Worm (Caenorhabditis elegans) whole organism, L4 larva: ENCODE data around the gene T24F1.4.

ENCODE experiments used
- D1046.2 ChIP-seq: fragments of 200-800 bp; sonication (Bioruptor generic); IDR thresholded peaks from 2 replicates; pipeline ENCODE4 v1.3.6; 2022; ENCODE audit warnings: missing genetic modification characterization, missing compliant biosample characterization
- F10B5.3 ChIP-seq: sonication (generic microtip); optimal IDR thresholded peaks from 2 replicates; lab custom pipeline; 2016; ENCODE audit warnings: mild to moderate bottlenecking, missing genetic modification characterization, missing compliant biosample characterization
- F37D6.2 ChIP-seq: sonication (generic microtip); optimal IDR thresholded peaks from 2 replicates; lab custom pipeline; 2016; ENCODE audit warnings: mild to moderate bottlenecking, missing genetic modification characterization, missing compliant biosample characterization
- F44E2.7 ChIP-seq: fragments of 200-800 bp; sonication (Bioruptor generic); IDR thresholded peaks from 2 replicates; pipeline ENCODE4 v2.1.2; 2022; ENCODE audit warnings: missing genetic modification characterization, missing compliant biosample characterization
- R02D3.7 ChIP-seq: fragments of 150-350 bp; sonication (generic microtip); optimal IDR thresholded peaks from 3 replicates; lab custom pipeline; 2014; ENCODE audit warnings: missing biosample characterization, missing genetic modification characterization
- Y75B8A.6 ChIP-seq: fragments of 200-800 bp; sonication (Bioruptor generic); IDR thresholded peaks from 2 replicates; pipeline ENCODE4 v1.3.6; 2022; ENCODE audit warnings: missing genetic modification reagents, missing genetic modification characterization, missing compliant biosample characterization
- ZK337.2 ChIP-seq: fragments of 200-800 bp; sonication (Bioruptor generic); IDR thresholded peaks from 2 replicates; pipeline ENCODE4 v1.3.6; 2022; ENCODE audit warnings: missing genetic modification reagents, missing genetic modification characterization, missing compliant biosample characterization
- aha-1 ChIP-seq: fragments of 150-350 bp; peaks from one replicate; lab custom pipeline; 2014; ENCODE audit warnings: missing biosample characterization, missing genetic modification characterization
- ama-1 ChIP-seq: fragments of 150-350 bp; optimal IDR thresholded peaks from 2 replicates; lab custom pipeline; 2014; ENCODE audit warnings: inconsistent platforms, mixed read lengths
- arid-1 ChIP-seq: fragments of 200-800 bp; sonication (Bioruptor generic); conservative IDR thresholded peaks from 2 replicates; pipeline ENCODE4 v1.3.6; 2022; ENCODE audit warnings: missing genetic modification reagents, missing genetic modification characterization, missing compliant biosample characterization
- ceh-32 ChIP-seq: sonication (generic microtip); optimal IDR thresholded peaks from 2 replicates; lab custom pipeline; 2016; ENCODE audit warnings: mild to moderate bottlenecking, missing genetic modification characterization, missing compliant biosample characterization; ENCODE audit not compliant: poor library complexity
- ctbp-1 ChIP-seq: fragments of 200-800 bp; sonication (Bioruptor generic); IDR thresholded peaks from 2 replicates; pipeline ENCODE4 v1.3.6; 2022; ENCODE audit warnings: missing genetic modification reagents, missing genetic modification characterization, missing compliant biosample characterization
- daf-16 ChIP-seq, 3 experiments: sonication (generic microtip); optimal IDR thresholded peaks; 2 replicates each; lab custom pipeline; 2016 to 2017; ENCODE audit warnings: missing genetic modification characterization in 3 of 3, missing genetic modification reagents in 3 of 3, mild to moderate bottlenecking in 2 of 3, missing compliant biosample characterization in 2 of 3, missing biosample characterization in 1 of 3, moderate library complexity in 1 of 3
- dmd-6 ChIP-seq: fragments of 200-800 bp; sonication (Bioruptor generic); IDR thresholded peaks from 2 replicates; pipeline ENCODE4 v1.3.6; 2022; ENCODE audit warnings: missing genetic modification reagents, missing genetic modification characterization, missing compliant biosample characterization
- dpl-1 ChIP-seq: fragments of 150-350 bp; optimal IDR thresholded peaks from 2 replicates; lab custom pipeline; 2014; ENCODE audit warnings: missing biosample characterization, missing genetic modification reagents, missing genetic modification characterization
- hlh-11 ChIP-seq: fragments of 200-800 bp; sonication (Bioruptor generic); optimal IDR thresholded peaks from 2 replicates; lab custom pipeline; 2018; ENCODE audit warnings: mild to moderate bottlenecking, missing genetic modification characterization, missing compliant biosample characterization
- hlh-30 ChIP-seq: sonication (generic microtip); optimal IDR thresholded peaks from 2 replicates; lab custom pipeline; 2017; ENCODE audit warnings: antibody characterized with exemption, mild to moderate bottlenecking, missing genetic modification characterization, missing compliant biosample characterization; ENCODE audit not compliant: insufficient read depth
- hmg-1.1 ChIP-seq: fragments of 200-800 bp; sonication (Bioruptor generic); IDR thresholded peaks from 2 replicates; pipeline ENCODE4 v1.3.6; 2022; ENCODE audit warnings: missing genetic modification reagents, missing genetic modification characterization, missing compliant biosample characterization
- lim-7 ChIP-seq: fragments of 200-800 bp; sonication (Bioruptor generic); IDR thresholded peaks from 2 replicates; pipeline ENCODE4 v1.3.6; 2022; ENCODE audit warnings: missing genetic modification characterization, missing compliant biosample characterization
- lin-15B ChIP-seq: fragments of 150-350 bp; sonication (generic microtip); optimal IDR thresholded peaks from 3 replicates; lab custom pipeline; 2014; ENCODE audit warnings: missing biosample characterization, missing genetic modification characterization
- lin-38 ChIP-seq: fragments of 200-800 bp; sonication (Bioruptor generic); IDR thresholded peaks from 2 replicates; pipeline ENCODE4 v1.3.6; 2022; ENCODE audit warnings: missing genetic modification reagents, missing genetic modification characterization, missing compliant biosample characterization
- lir-3 ChIP-seq: sonication (generic microtip); optimal IDR thresholded peaks from 2 replicates; lab custom pipeline; 2016; ENCODE audit warnings: mild to moderate bottlenecking, missing genetic modification characterization, missing compliant biosample characterization
- lsy-2 ChIP-seq, 2 experiments: fragments of 150-350 bp in 1 of 2; sonication (generic microtip) in 1 of 2; optimal IDR thresholded peaks; 2 replicates each; lab custom pipeline; 2014 to 2017; ENCODE audit warnings: missing biosample characterization in 2 of 2, missing genetic modification characterization in 2 of 2
- mdl-1 ChIP-seq, 2 experiments: fragments of 150-350 bp in 1 of 2; sonication (generic microtip) in 1 of 2; optimal IDR thresholded peaks; 2 replicates each; lab custom pipeline; 2014 to 2017; ENCODE audit warnings: missing biosample characterization in 2 of 2, missing genetic modification characterization in 2 of 2
- mdt-29 ChIP-seq: fragments of 200-800 bp; sonication (Bioruptor generic); IDR thresholded peaks from 2 replicates; pipeline ENCODE4 v1.3.6; 2022; ENCODE audit warnings: missing genetic modification reagents, missing genetic modification characterization, missing compliant biosample characterization
- mep-1 ChIP-seq: fragments of 150-350 bp; sonication (generic microtip); optimal IDR thresholded peaks from 3 replicates; lab custom pipeline; 2014; ENCODE audit warnings: missing biosample characterization, missing genetic modification characterization
- mes-2 ChIP-seq: sonication (generic microtip); optimal IDR thresholded peaks from 2 replicates; lab custom pipeline; 2016; ENCODE audit warnings: missing genotype, mild to moderate bottlenecking, missing genetic modification characterization, missing compliant biosample characterization; ENCODE audit not compliant: poor library complexity, severe bottlenecking
- nhr-10 ChIP-seq: fragments of 150-350 bp; optimal IDR thresholded peaks from 2 replicates; lab custom pipeline; 2014; ENCODE audit warnings: missing biosample characterization, missing genetic modification characterization
- nhr-41 ChIP-seq: fragments of 200-800 bp; sonication (Bioruptor generic); IDR thresholded peaks from 2 replicates; pipeline ENCODE4 v1.3.6; 2022; ENCODE audit warnings: missing genetic modification reagents, missing genetic modification characterization, missing compliant biosample characterization
- nhr-6 ChIP-seq: fragments of 150-350 bp; optimal IDR thresholded peaks from 2 replicates; lab custom pipeline; 2014; ENCODE audit warnings: missing biosample characterization, missing genetic modification characterization
- nhr-77 ChIP-seq: fragments of 150-350 bp; optimal IDR thresholded peaks from 2 replicates; lab custom pipeline; 2014; ENCODE audit warnings: missing biosample characterization, missing genetic modification characterization
- pha-4 ChIP-seq, 2 experiments: fragments of 150-350 bp in 1 of 2; fragments of 200-800 bp in 1 of 2; sonication (Bioruptor generic) in 1 of 2; IDR thresholded peaks in 1 of 2; optimal IDR thresholded peaks in 1 of 2; 2 replicates each; pipeline versions ENCODE4 v1.3.6 to Lab custom; 2014 to 2022; ENCODE audit warnings: missing genetic modification characterization in 2 of 2, missing genetic modification reagents in 2 of 2, missing biosample characterization in 1 of 2, missing compliant biosample characterization in 1 of 2
- php-3 ChIP-seq: fragments of 200-800 bp; sonication (Bioruptor generic); IDR thresholded peaks from 2 replicates; pipeline ENCODE4 v1.3.6; 2022; ENCODE audit warnings: missing genetic modification reagents, missing genetic modification characterization, missing compliant biosample characterization
- pqm-1 ChIP-seq: sonication (generic microtip); optimal IDR thresholded peaks from 2 replicates; lab custom pipeline; 2017; ENCODE audit warnings: missing biosample characterization, missing genetic modification characterization
- rbr-2 ChIP-seq: sonication (generic microtip); optimal IDR thresholded peaks from 2 replicates; lab custom pipeline; 2016; ENCODE audit warnings: missing genotype, missing genetic modification characterization, missing compliant biosample characterization
- sdz-12 ChIP-seq: fragments of 200-800 bp; sonication (Bioruptor generic); optimal IDR thresholded peaks from 2 replicates; lab custom pipeline; 2018; ENCODE audit warnings: mild to moderate bottlenecking, missing genetic modification characterization, missing compliant biosample characterization
- set-16 ChIP-seq: fragments of 200-800 bp; sonication (Bioruptor generic); IDR thresholded peaks from 2 replicates; pipeline ENCODE4 v1.3.6; 2022; ENCODE audit warnings: missing genetic modification reagents, missing genetic modification characterization, missing compliant biosample characterization
- skn-1 ChIP-seq: fragments of 150-350 bp; optimal IDR thresholded peaks from 2 replicates; lab custom pipeline; 2014; ENCODE audit warnings: missing biosample characterization, missing genetic modification characterization
- spr-1 ChIP-seq: sonication (generic microtip); optimal IDR thresholded peaks from 2 replicates; lab custom pipeline; 2016; ENCODE audit warnings: mild to moderate bottlenecking, missing genetic modification characterization, missing compliant biosample characterization
- tag-97 ChIP-seq: fragments of 200-800 bp; sonication (Bioruptor generic); IDR thresholded peaks from 2 replicates; pipeline ENCODE4 v1.3.6; 2022; ENCODE audit warnings: missing genetic modification characterization, missing compliant biosample characterization
- unc-62 ChIP-seq, 3 experiments: fragments of 150-350 bp in 1 of 3; sonication (generic microtip); optimal IDR thresholded peaks in 2 of 3; peaks in 1 of 3; 1 replicate in 1 of 3; 2 replicates in 2 of 3; lab custom pipeline; 2014 to 2017; ENCODE audit warnings: missing biosample characterization in 3 of 3, missing genetic modification characterization in 3 of 3, missing genetic modification reagents in 3 of 3, missing genotype in 1 of 3
- vab-7 ChIP-seq: fragments of 200-800 bp; sonication (Bioruptor generic); IDR thresholded peaks from 2 replicates; pipeline ENCODE4 v1.3.6; 2022; ENCODE audit warnings: missing genetic modification reagents, missing genetic modification characterization, missing compliant biosample characterization
- zag-1 ChIP-seq: fragments of 150-350 bp; optimal IDR thresholded peaks from 2 replicates; lab custom pipeline; 2014; ENCODE audit warnings: missing biosample characterization, missing genetic modification characterization
- zfp-3 ChIP-seq: fragments of 200-800 bp; sonication (Bioruptor generic); conservative IDR thresholded peaks from 2 replicates; pipeline ENCODE4 v1.3.6; 2022; ENCODE audit warnings: missing genetic modification reagents, missing genetic modification characterization, missing compliant biosample characterization
- ztf-11 ChIP-seq: fragments of 150-350 bp; optimal IDR thresholded peaks from 2 replicates; lab custom pipeline; 2014; ENCODE audit warnings: missing biosample characterization, missing genetic modification characterization

The T24F1.4 gene

ce11 chrII:11305627-11306449, 8.2 kb downstream of the T24F1.4 start, which contains the start of gene rsf-1:
TSS of gene rsf-1 (plus strand) at chrII:11306399.
- no peak for TF ChIP-seq lin-15B (tag; lab: Kevin White, UChicago)
- no peak for TF ChIP-seq Y75B8A.6
- TF ChIP-seq pqm-1 (tag; lab: Kevin White, UChicago), result no peak
- TF ChIP-seq unc-62 (GFP tag; optimal IDR thresholded peaks at IDR 0.05 in 1 of 2; lab: Kevin White, UChicago), result peak in 1 of 2 experiments; percentile 60
- TF ChIP-seq unc-62 (tag; optimal IDR thresholded peaks at IDR 0.05; lab: Kevin White, UChicago), result no peak
- no peak for TF ChIP-seq vab-7 (GFP tag; lab: Robert Waterston, UW)
- no peak for TF ChIP-seq lir-3 (tag; lab: Kevin White, UChicago)
- peak; percentile 55; the same call in 1 of the 2 replicates for TF ChIP-seq pha-4 (GFP tag; IDR thresholded peaks at IDR 0.05; lab: Robert Waterston, UW)
- no peak for TF ChIP-seq pha-4 (tag; optimal IDR thresholded peaks at IDR 0.05; lab: Kevin White, UChicago)
- no peak for TF ChIP-seq R02D3.7 (tag; lab: Kevin White, UChicago)
- 0 out of 2 replicates have a peak, but pooled peaks have one; percentile 47 for TF ChIP-seq F44E2.7 (GFP tag; lab: Robert Waterston, UW)
- no peak for TF ChIP-seq dmd-6 (GFP tag; lab: Robert Waterston, UW)
- peak; percentile 59 for TF ChIP-seq hmg-1.1 (GFP tag; lab: Robert Waterston, UW)
- TF ChIP-seq ctbp-1 (GFP tag; lab: Robert Waterston, UW), result peak; percentile 34; the same call in 1 of the 2 replicates
- no peak for TF ChIP-seq mdl-1 (tag; optimal IDR thresholded peaks at IDR 0.05; lab: Kevin White, UChicago)
- TF ChIP-seq hlh-30 (tag; lab: Kevin White, UChicago), result peak; percentile 16
- no peak for TF ChIP-seq sdz-12
- no peak for TF ChIP-seq mdt-29 (GFP tag; lab: Robert Waterston, UW)
- no peak for TF ChIP-seq D1046.2 (GFP tag; lab: Robert Waterston, UW)
- peak; percentile 58; the same call in 1 of the 2 replicates for TF ChIP-seq arid-1
- no peak for TF ChIP-seq php-3 (GFP tag; lab: Robert Waterston, UW)
- no peak for TF ChIP-seq lim-7
- no peak for TF ChIP-seq nhr-10 (tag; lab: Kevin White, UChicago)
- no peak for TF ChIP-seq skn-1 (tag; lab: Kevin White, UChicago)
- no peak for TF ChIP-seq nhr-41 (GFP tag; lab: Robert Waterston, UW)
- no peak for TF ChIP-seq daf-16 (GFP tag; optimal IDR thresholded peaks at IDR 0.05; lab: Kevin White, UChicago)
- TF ChIP-seq daf-16 (tag; optimal IDR thresholded peaks at IDR 0.05; lab: Kevin White, UChicago), result peak; percentile 20
- TF ChIP-seq ztf-11 (tag; lab: Kevin White, UChicago), result no peak
- TF ChIP-seq spr-1 (tag; lab: Kevin White, UChicago), result no peak
- no peak for TF ChIP-seq zag-1 (tag; lab: Kevin White, UChicago)
- no peak for TF ChIP-seq hlh-11
- no peak for TF ChIP-seq ama-1 (lab: Kevin White, UChicago)
- peak; percentile 40; the same call in 1 of the 2 replicates for TF ChIP-seq lin-38 (GFP tag; lab: Robert Waterston, UW)
- TF ChIP-seq tag-97 (GFP tag; lab: Robert Waterston, UW), result no peak
- TF ChIP-seq lsy-2 (tag; optimal IDR thresholded peaks at IDR 0.05; lab: Kevin White, UChicago), result peak in 1 of 2 experiments; percentile 41
- TF ChIP-seq mep-1 (tag; lab: Kevin White, UChicago), result peak; percentile 19
- peak; percentile 51 for TF ChIP-seq mes-2 (tag; lab: Kevin White, UChicago)
- TF ChIP-seq zfp-3, result no peak
- no peak for TF ChIP-seq dpl-1 (GFP tag; lab: Kevin White, UChicago)
- TF ChIP-seq ceh-32 (tag; lab: Kevin White, UChicago), result no peak
- no peak for TF ChIP-seq nhr-77 (tag; lab: Kevin White, UChicago)
- peak; percentile 44 for TF ChIP-seq rbr-2 (tag; lab: Kevin White, UChicago)
- no peak for TF ChIP-seq nhr-6 (tag; lab: Kevin White, UChicago)
- TF ChIP-seq F37D6.2 (tag; lab: Kevin White, UChicago), result no peak
- TF ChIP-seq aha-1, result peak; percentile 68
- TF ChIP-seq F10B5.3 (tag; lab: Kevin White, UChicago), result no peak
- no peak for TF ChIP-seq ZK337.2 (GFP tag; lab: Robert Waterston, UW)
- TF ChIP-seq set-16, result no peak
